Worm (Caenorhabditis elegans): ENCODE measurements around the gene pqm-1.

DNA sequence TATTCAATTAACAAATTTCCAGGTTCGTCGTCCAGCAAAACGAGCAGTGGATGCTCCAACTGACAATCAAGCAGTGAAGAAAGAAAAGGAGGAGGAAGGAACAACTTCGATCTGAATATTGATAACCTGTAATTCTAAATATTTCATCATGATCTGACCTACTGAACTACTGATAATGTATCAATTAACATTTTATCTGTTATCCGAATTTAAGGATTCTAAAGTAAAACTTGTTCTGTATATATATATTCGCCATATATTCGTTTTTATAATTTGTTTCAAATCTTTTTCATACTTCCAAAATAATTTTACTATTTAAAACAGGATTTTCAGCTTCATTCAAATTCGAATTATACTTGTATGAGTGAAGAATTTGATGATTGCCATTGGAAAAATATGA lies 44.6 kb downstream of the pqm-1 start, which contains the start of gene apc-17:
- TF ChIP-seq mdl-1 (tag; optimal IDR thresholded peaks at IDR 0.05): no peak
- no peak for TF ChIP-seq lsy-2 (tag; optimal IDR thresholded peaks at IDR 0.05)
- TF ChIP-seq C34F6.9 (tag; optimal IDR thresholded peaks at IDR 0.05): no peak
- no peak for TF ChIP-seq elt-3 (tag; optimal IDR thresholded peaks at IDR 0.05)
- no peak for TF ChIP-seq R02D3.7 (tag; optimal IDR thresholded peaks at IDR 0.05)
